Fruit fly (Drosophila melanogaster) Kc167 (cell line): ENCODE measurements around the gene TyrRS.

Experiments
- Myc ChIP-seq: fragments of >200 bp; optimal IDR thresholded peaks from 2 replicates; lab custom pipeline; 2017; ENCODE audit warnings: missing external identifiers
- Sin3A ChIP-seq: fragments of >200 bp; optimal IDR thresholded peaks from 2 replicates; lab custom pipeline; 2018; ENCODE audit warnings: missing external identifiers
- h ChIP-seq: fragments of >200 bp; optimal IDR thresholded peaks from 3 replicates; lab custom pipeline; 2018; ENCODE audit warnings: missing external identifiers
- insv ChIP-seq: fragments of >200 bp; optimal IDR thresholded peaks from 3 replicates; lab custom pipeline; 2018; ENCODE audit warnings: missing external identifiers
- psq ChIP-seq: fragments of >200 bp; optimal IDR thresholded peaks from 2 replicates; lab custom pipeline; 2017; ENCODE audit warnings: missing external identifiers
- ttk ChIP-seq: sonication (Bioruptor generic); optimal IDR thresholded peaks from 2 replicates; lab custom pipeline; 2017; ENCODE audit warnings: missing external identifiers

TyrRS gene

DNA sequence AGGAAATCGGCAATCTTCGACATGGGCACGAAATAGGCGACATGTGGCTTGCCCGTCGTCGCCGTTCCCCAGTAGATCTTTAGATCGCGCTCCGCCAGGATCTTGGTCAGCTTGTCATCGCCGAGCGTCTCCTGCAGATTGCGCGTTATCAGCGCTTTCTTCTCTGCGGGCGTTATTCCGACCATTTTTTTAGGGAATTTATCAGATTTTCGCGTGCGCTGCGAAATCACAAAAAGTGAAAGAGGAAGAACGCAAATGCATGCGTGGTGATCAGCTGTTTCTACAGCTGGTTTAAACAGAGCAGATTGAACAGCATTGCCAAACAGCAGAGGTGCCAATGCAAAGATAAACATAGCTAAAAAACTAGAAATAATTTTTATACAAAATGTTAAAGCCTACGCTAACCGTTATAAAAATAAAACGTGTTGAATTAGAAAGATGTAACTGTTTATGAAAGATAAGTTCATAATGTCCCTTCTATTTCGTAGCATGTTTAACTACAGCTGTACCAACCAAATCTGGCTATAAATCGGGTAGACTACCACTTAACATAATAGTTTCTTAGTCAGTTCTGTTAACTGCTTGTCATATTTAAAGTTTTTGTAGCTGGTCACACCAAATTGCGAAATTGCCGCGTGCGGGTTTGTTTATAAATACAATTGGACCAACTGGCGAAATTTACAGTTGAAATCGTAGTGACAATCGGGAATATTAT is at the start of gene TyrRS, which contains the start of gene CG33158:
Gene TyrRS, minus strand, starts transcription at position 244 of the 715 bp plus-strand sequence.
Gene CG33158, plus strand, starts transcription at position 539 of the 715 bp plus-strand sequence.
- no peak for TF ChIP-seq Sin3A (lab: Kevin White, UChicago)
- TF ChIP-seq ttk = no peak
- no peak for TF ChIP-seq Myc (lab: Kevin White, UChicago)
- TF ChIP-seq h (lab: Kevin White, UChicago) = no peak
- TF ChIP-seq insv (lab: Kevin White, UChicago) = no peak
- TF ChIP-seq psq (lab: Kevin White, UChicago) = no peak

DNA sequence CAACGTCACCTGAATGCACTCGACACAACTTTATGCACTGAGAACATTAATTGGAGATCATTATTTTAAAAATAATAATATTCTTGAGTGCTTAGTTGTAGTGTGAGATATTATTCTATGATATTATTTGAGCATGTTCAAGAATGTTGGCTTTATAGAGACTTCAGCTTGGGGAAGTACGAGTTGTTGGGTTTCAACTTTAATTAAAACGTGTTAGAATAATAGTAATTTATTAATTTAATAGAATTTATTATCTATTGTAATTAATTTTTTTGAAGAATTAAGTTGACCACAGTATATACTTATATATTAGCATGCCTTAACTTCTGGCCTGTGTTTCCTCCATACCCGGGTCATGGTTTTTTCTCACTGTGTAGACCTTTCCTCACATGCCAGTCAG is 44.7 kb upstream of the TyrRS start:
- TF ChIP-seq Myc (lab: Kevin White, UChicago) (no peak), Sin3A (lab: Kevin White, UChicago) (no peak), h (lab: Kevin White, UChicago) (no peak), psq (lab: Kevin White, UChicago) (no peak), ttk (no peak), insv (lab: Kevin White, UChicago) (no peak)

DNA sequence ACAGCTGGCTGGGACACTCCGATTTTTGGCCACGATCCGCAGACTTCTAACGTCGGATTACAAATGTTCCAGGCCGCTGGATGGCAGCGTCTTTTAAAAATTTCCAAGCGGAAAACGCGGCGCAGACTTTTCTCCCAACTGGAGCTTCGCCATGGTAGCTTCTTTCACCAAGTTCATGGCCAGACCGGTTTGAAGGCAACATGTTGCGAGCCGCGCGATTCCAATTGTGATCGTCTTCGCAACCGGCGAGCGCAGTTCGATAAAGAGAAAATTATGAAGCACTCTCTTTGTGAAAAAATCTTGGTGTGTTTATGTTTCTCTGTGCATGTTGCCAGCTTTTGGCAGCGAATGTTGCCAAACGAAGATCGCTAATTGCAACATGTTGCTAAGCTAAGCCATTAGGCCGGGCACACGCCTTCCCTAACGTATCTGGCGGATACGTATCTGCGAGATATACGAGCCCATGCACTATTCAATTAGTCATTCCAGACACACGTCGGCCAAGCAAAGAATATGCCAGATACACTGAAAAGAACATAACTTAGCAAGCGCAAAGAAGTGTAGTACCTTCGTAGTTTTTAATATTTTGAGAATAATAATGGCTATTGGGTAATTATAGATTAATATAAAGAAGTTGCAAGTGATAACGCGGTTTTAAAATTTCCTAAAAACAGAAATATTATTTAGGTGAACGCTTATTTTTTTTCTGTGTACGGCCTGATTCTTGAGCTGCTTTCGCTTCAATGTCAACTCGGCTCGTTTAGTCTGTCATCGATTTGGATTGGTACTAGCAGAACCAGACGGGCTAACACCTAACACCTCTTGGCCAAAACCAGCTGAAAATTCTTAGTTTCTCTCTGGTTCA is 33.0 kb upstream of the TyrRS start, which contains the start of gene dsx-c73A:
Gene dsx-c73A, minus strand, starts transcription at position 72 of the 865 bp plus-strand sequence.
- no peak for TF ChIP-seq ttk

DNA sequence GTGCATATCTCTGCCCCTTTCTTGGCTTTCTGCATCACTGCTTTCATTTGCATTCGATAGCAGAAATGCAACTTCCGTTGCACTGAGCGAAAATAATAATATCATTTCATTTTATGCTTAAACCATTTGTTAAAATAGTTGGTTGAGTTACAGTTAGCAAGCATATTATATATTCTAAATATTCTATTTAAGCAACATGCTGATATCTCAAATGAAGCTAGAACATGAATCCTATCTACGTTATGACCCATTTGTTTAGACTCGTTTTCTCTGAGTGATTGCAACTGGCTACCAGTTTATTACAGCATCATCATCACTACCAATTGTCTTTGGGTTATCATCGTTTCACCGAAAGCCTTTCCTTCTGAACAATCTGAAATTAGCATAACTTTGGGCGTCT is 23.5 kb upstream of the TyrRS start:
- TF ChIP-seq ttk (no peak), Sin3A (lab: Kevin White, UChicago) (no peak), insv (lab: Kevin White, UChicago) (no peak), h (lab: Kevin White, UChicago) (no peak), psq (lab: Kevin White, UChicago) (no peak), Myc (lab: Kevin White, UChicago) (no peak)

DNA sequence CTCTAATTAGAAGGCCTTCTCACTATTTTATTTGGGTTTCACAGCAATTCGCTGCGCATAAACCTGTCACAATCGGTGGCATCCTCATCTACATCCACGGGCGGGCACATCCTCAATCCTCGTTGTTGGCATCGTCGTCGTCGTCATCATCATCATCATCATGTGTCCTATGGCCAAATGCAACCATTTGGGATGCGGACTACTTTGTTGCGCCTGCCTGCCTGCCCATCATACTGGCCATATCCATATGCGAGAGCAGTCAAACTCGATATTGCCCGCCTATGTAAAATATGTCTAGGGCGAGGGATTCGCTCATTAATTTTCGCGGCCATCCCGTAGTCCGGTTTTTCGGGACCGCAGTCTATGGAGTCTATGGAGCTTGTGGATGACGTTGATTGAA is 18.2 kb upstream of the TyrRS start:
- TF ChIP-seq psq (lab: Kevin White, UChicago) (no peak), h (lab: Kevin White, UChicago) (no peak), Sin3A (lab: Kevin White, UChicago) (no peak), ttk (no peak), insv (lab: Kevin White, UChicago) (no peak), Myc (lab: Kevin White, UChicago) (no peak)

DNA sequence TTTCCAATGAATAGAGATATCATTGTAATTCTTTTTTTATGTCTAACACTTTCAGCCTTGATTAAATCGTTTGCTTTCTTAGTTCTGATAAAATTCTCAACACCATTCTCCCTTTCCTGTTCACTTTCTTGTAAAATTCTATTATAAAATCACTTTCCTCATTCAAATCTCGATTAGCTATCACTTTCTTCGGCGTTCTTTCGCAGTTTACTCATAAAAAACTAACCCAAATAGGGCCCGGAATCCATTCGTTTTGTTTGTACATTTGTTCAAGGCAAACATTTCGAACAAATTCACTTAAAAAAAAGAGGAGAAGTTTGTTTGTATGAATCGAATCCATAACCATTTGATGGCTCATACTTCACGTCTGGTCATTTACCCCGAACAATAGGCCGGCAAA is 14.5 kb upstream of the TyrRS start:
- TF ChIP-seq ttk (no peak), psq (lab: Kevin White, UChicago) (no peak), Sin3A (lab: Kevin White, UChicago) (no peak), h (lab: Kevin White, UChicago) (no peak), Myc (lab: Kevin White, UChicago) (no peak)

DNA sequence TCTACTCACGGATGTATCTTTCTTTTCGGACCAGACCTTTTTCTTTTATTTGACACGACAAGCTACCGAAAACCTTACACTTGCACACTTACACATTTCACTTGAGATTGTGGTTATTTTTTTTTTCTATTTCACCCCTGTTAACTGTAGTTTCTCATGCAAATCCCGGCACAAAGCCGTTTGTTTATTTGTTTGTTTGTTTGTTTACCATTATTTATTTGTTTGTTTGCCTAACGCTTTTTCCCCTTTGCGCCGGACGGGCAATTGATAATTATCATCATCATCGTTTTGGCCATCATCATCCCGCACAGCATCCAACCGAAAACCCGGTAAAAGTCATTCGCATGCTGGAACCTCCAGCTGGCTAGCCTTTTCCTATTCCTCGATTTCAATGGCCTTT is 12.0 kb upstream of the TyrRS start:
- no peak for TF ChIP-seq insv (lab: Kevin White, UChicago)
- TF ChIP-seq Sin3A (lab: Kevin White, UChicago) = no peak
- no peak for TF ChIP-seq psq (lab: Kevin White, UChicago)
- TF ChIP-seq Myc (lab: Kevin White, UChicago) = no peak
- no peak for TF ChIP-seq ttk
- no peak for TF ChIP-seq h (lab: Kevin White, UChicago)

DNA sequence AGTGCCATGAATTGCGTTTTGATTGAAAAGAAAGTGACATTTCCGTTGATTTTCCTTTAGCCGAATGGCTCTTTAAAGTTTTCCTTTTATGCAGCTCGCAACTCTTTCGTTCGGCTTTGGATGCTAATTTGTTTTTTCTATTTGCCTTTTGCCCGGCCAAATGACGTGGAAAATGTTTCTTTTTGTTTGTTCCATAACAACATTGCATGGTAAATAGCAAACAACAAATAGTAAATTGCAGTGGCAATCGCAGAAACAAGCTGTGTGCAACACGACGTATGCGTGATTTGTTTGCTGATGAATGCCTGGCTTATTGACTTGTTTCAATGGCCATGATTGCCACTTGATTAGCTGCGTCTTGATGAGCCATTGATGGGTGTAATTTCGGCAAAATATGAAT is 10.3 kb upstream of the TyrRS start:
- no peak for TF ChIP-seq h (lab: Kevin White, UChicago)
- TF ChIP-seq Myc (lab: Kevin White, UChicago) = no peak
- no peak for TF ChIP-seq ttk
- no peak for TF ChIP-seq psq (lab: Kevin White, UChicago)
- no peak for TF ChIP-seq insv (lab: Kevin White, UChicago)
- TF ChIP-seq Sin3A (lab: Kevin White, UChicago) = no peak

DNA sequence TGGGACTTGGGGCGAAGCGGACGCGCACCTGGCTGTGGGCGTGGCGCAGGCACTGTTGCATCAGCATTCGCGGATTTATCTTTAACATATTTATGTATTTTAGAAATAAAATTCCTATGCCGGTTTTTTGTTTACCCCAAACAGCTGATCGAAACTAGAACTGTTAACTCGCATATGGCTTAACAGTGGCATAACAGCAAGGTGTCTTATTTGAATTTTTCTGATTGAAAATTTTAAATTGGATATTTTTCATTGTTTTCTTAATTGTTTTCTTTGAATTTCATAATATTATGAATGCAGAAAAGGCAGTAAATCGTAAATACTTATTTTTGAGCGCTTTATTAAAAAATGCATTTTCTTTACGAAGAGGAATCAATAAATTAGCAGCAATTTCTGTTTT is 2.1 kb downstream of the TyrRS start, which contains the start of gene GluRS-m:
Gene GluRS-m, minus strand, starts transcription at position 154 of the 400 bp plus-strand sequence.
- no peak for TF ChIP-seq insv (lab: Kevin White, UChicago)
- TF ChIP-seq h (lab: Kevin White, UChicago) = no peak
- TF ChIP-seq Myc (lab: Kevin White, UChicago) = no peak
- TF ChIP-seq ttk = no peak
- no peak for TF ChIP-seq Sin3A (lab: Kevin White, UChicago)
- TF ChIP-seq psq (lab: Kevin White, UChicago) = no peak

DNA sequence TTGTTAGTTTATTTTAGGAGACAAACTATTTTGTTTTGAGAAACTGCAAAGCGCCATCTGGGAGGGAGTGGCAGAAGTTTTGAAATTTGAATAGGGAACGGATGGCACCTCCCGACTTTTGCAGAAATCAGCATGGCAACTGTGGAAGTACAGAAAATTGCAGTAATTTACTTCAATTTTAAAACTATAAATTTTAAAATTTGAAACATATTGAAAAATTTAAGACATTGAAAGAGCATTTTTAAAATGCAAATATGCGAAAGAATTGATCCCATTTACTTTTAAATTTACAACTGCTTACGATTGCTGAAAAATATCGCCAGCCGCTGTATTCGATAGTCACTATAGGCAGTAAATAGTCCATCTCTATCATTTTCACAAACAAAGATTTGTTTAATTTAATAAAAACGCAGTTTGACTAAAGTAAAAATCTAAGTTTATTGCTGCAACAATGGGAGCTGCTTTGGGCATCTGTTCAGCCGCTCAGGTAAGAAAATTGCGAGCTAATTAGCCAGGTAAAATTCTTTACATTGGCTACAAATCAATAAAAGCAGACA is 6.6 kb downstream of the TyrRS start, which contains the start of gene Serinc:
Gene Serinc, plus strand, starts transcription at position 329 of the 557 bp plus-strand sequence.
- TF ChIP-seq ttk (no peak), h (lab: Kevin White, UChicago) (no peak), psq (lab: Kevin White, UChicago) (no peak), Myc (lab: Kevin White, UChicago) (no peak), Sin3A (lab: Kevin White, UChicago) (no peak), insv (lab: Kevin White, UChicago) (no peak)

DNA sequence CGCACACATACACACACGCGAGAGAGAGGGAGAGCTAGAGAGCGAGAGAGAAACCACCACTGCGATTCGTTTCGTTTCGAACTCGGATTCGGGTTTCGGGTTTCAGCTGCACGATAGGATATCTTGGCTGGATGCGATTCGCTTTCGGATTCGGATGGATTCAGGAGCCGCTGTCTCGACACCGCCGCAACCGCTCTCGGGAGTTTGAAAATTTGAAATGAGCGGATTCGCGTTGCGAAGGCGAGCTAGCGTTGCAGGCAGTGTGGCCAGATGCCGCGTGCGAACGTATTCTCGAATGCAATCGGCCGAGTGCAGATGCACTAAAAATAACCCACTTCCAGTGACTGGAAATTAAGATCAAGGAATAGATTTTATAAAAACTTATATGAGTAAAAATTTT is 7.5 kb downstream of the TyrRS start, which contains the start of gene fax:
Gene fax, minus strand, starts transcription at position 263 of the 400 bp plus-strand sequence.
- no peak for TF ChIP-seq psq (lab: Kevin White, UChicago)
- no peak for TF ChIP-seq h (lab: Kevin White, UChicago)
- TF ChIP-seq Myc (lab: Kevin White, UChicago) = no peak
- no peak for TF ChIP-seq insv (lab: Kevin White, UChicago)
- no peak for TF ChIP-seq ttk
